Fruit fly (Drosophila melanogaster) whole organism, wandering third instar larva: ENCODE data around the gene Tsp33B.

Source experiments
- ey ChIP-seq: fragments of 200-800 bp; sonication (Bioruptor generic); optimal IDR thresholded peaks from 2 replicates; lab custom pipeline; 2016; ENCODE audit warnings: missing biosample characterization, missing genetic modification characterization
- usp ChIP-seq: fragments of >200 bp; optimal IDR thresholded peaks from 2 replicates; lab custom pipeline; 2017; ENCODE audit warnings: missing biosample characterization, missing genetic modification characterization

DNA sequence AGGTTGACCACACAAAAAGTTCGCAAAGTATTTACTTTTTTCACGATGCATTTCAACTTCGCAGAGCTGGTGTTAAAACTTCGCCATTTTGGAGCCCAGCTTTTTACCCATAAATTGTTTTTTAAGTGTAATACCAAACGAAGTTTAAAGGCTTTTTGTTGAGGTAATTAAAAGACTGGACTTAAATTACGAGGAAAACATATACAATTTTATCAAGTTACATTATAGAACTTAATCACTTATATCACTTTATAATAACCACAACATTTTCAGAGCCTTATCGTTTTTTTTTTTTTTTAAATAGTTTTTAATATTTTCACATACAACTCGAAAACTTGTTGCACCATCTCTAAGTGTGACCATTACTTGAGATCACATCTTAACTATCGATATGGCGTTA lies 4.1 kb downstream of the Tsp33B start, which contains the start of gene CG14931:
- no peak for TF ChIP-seq ey (GFP tag; lab: Kevin White, UChicago)
- no peak for TF ChIP-seq usp (GFP tag; lab: Kevin White, UChicago)
